Fruit fly (Drosophila melanogaster) whole organism, adult: ENCODE data around the gene CG42269.

Experiments
- CG14711 ChIP-seq: fragments of 200-800 bp; sonication (Bioruptor generic); optimal IDR thresholded peaks from 2 replicates; lab custom pipeline; 2018; ENCODE audit warnings: missing biosample characterization, mild to moderate bottlenecking, missing genetic modification characterization, moderate library complexity
- CG7101 ChIP-seq: fragments of 200-800 bp; sonication (Bioruptor generic); optimal IDR thresholded peaks from 2 replicates; lab custom pipeline; 2018; ENCODE audit warnings: missing biosample characterization, mild to moderate bottlenecking, missing genetic modification characterization, moderate library complexity
- bab1 ChIP-seq: fragments of 200-800 bp; sonication (Bioruptor generic); optimal IDR thresholded peaks from 3 replicates; lab custom pipeline; 2019; ENCODE audit warnings: missing biosample characterization, mild to moderate bottlenecking, missing genetic modification characterization, moderate library complexity
- cic ChIP-seq: fragments of 200-800 bp; sonication (Bioruptor generic); optimal IDR thresholded peaks from 2 replicates; lab custom pipeline; 2017; ENCODE audit warnings: missing biosample characterization, mild to moderate bottlenecking, missing genetic modification characterization, moderate library complexity
- ovo ChIP-seq: fragments of 200-800 bp; sonication (Bioruptor generic); optimal IDR thresholded peaks from 2 replicates; lab custom pipeline; 2016; ENCODE audit warnings: missing biosample characterization, missing genetic modification characterization
- pad ChIP-seq: fragments of 200-800 bp; sonication (Bioruptor generic); optimal IDR thresholded peaks from 3 replicates; lab custom pipeline; 2017; ENCODE audit warnings: missing biosample characterization, missing genetic modification characterization, mild to moderate bottlenecking, moderate library complexity, missing genetic modification reagents

dm6 chr3L:6115505-6115904 is 49.4 kb downstream of the CG42269 start:
- TF ChIP-seq CG14711 (tag; lab: Kevin White, UChicago): no peak
- TF ChIP-seq pad (GFP tag; lab: Kevin White, UChicago): no peak
- no peak for TF ChIP-seq CG7101 (tag; lab: Kevin White, UChicago)
- TF ChIP-seq cic (GFP tag; lab: Kevin White, UChicago): no peak
- TF ChIP-seq bab1 (GFP tag; lab: Kevin White, UChicago): no peak
- no peak for TF ChIP-seq ovo (GFP tag; lab: Kevin White, UChicago)
